Worm (Caenorhabditis elegans): ENCODE results near the gene klp-3.
A peak's percentile ranks its signal among the peaks of the same experiment; 100 is the strongest.

Gene klp-3

ce11 chrII:7889321-7889720, 47.2 kb downstream of the klp-3 start:
- no peak for TF ChIP-seq lsy-2 (tag; optimal IDR thresholded peaks at IDR 0.05)
- TF ChIP-seq lin-35 (GFP tag; optimal IDR thresholded peaks at IDR 0.05): peak in 1 of 2 experiments; percentile 11
- no peak for TF ChIP-seq fkh-10 (GFP tag; optimal IDR thresholded peaks at IDR 0.05)
- TF ChIP-seq unc-62 (GFP tag; optimal IDR thresholded peaks at IDR 0.05): no peak
- peak; percentile 57 for TF ChIP-seq elt-2 (tag; optimal IDR thresholded peaks at IDR 0.05)
- no peak for TF ChIP-seq alr-1 (tag; optimal IDR thresholded peaks at IDR 0.05; ENCODE audit: borderline replicate concordance)
- TF ChIP-seq nhr-90 (tag; optimal IDR thresholded peaks at IDR 0.05; ENCODE audit: poor library complexity): no peak
- no peak for TF ChIP-seq sox-4 (tag; optimal IDR thresholded peaks at IDR 0.05)
- no peak for TF ChIP-seq aly-2 (tag; optimal IDR thresholded peaks at IDR 0.05)

DNA sequence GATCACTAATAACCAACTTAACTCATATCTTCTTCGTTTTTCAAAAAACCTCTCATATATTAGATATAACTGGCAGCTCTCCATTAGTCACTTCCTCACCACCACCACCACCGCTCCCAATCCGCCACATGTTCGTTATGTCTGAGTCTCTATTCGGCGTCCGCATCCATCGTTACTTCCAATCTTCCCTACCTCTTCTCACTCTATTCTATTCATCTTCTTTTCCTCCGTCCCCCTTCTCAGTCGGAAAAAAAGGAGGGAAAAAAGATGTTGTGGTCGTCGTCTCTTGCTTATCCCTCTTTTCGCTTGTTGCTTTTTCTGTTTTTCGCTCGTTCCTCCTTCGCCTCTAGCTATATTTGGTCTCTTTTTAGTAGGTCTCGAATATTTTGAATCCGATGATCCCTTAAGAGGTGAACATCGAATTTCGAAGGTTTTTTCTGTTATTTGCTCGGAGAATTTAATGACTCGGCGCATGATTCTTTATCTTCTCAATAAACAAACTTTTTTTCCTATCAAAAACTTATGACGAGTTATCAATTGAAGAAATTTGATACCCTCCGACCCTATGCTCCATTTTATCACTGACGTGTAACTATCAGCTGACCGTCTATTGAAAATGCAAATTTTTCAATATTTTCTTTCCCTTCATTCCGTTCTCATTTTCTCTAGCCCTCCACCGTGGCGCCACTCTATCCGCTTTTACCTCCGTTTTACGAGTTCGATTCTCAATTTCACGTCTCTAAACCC, 49.9 kb downstream of the klp-3 start:
- no peak for TF ChIP-seq Y116A8C.19 (tag; optimal IDR thresholded peaks at IDR 0.05; ENCODE audit: borderline replicate concordance)
- TF ChIP-seq ztf-4 (tag; optimal IDR thresholded peaks at IDR 0.05): no peak
- TF ChIP-seq swsn-7 (tag; optimal IDR thresholded peaks at IDR 0.05): peak; percentile 46
- no peak for TF ChIP-seq lin-13 (GFP tag; optimal IDR thresholded peaks at IDR 0.05)
- peak; percentile 58 for TF ChIP-seq ama-1 (optimal IDR thresholded peaks at IDR 0.05)
- peak; percentile 6 for TF ChIP-seq fkh-10 (GFP tag; optimal IDR thresholded peaks at IDR 0.05)
- no peak for TF ChIP-seq lin-15B (tag; optimal IDR thresholded peaks at IDR 0.05)
- peak; percentile 15 for TF ChIP-seq tlp-1 (tag; optimal IDR thresholded peaks at IDR 0.05)
- peak in 1 of 2 experiments; percentile 9 for TF ChIP-seq lin-35 (GFP tag; optimal IDR thresholded peaks at IDR 0.05)
- TF ChIP-seq rnt-1 (tag; optimal IDR thresholded peaks at IDR 0.05): peak; percentile 71
- peak; percentile 48 for TF ChIP-seq snu-23 (GFP tag; optimal IDR thresholded peaks at IDR 0.05)
- TF ChIP-seq xbp-1 (tag; optimal IDR thresholded peaks at IDR 0.05): no peak
- TF ChIP-seq grh-1 (GFP tag; IDR thresholded peaks at IDR 0.05): no peak
- TF ChIP-seq dsc-1 (tag; optimal IDR thresholded peaks at IDR 0.05): peak; percentile 40
- TF ChIP-seq lin-14 (GFP tag; optimal IDR thresholded peaks at IDR 0.05): peak; percentile 87
- peak; percentile 73 for TF ChIP-seq blmp-1 (tag; optimal IDR thresholded peaks at IDR 0.05)
- TF ChIP-seq elt-2 (tag; optimal IDR thresholded peaks at IDR 0.05): peak; percentile 72
- TF ChIP-seq irx-1 (tag; optimal IDR thresholded peaks at IDR 0.05): peak; percentile 14
- TF ChIP-seq nhr-47 (tag; optimal IDR thresholded peaks at IDR 0.05): peak; percentile 4
- TF ChIP-seq fos-1 (tag; optimal IDR thresholded peaks at IDR 0.05): no peak
- peak in 1 of 2 experiments; percentile 1 for TF ChIP-seq mdl-1 (tag; optimal IDR thresholded peaks at IDR 0.05)
- peak; percentile 69 for TF ChIP-seq mep-1 (tag; optimal IDR thresholded peaks at IDR 0.05)
- no peak for TF ChIP-seq nhr-77 (tag; optimal IDR thresholded peaks at IDR 0.05)
- peak; percentile 2 for TF ChIP-seq egl-13 (tag; optimal IDR thresholded peaks at IDR 0.05)
- peak; percentile 58 for TF ChIP-seq nhr-71 (tag; optimal IDR thresholded peaks at IDR 0.05)
- peak in 1 of 2 experiments; percentile 45 for TF ChIP-seq lsy-2 (tag; optimal IDR thresholded peaks at IDR 0.05)
- peak; percentile 39 for TF ChIP-seq tbx-2 (tag; optimal IDR thresholded peaks at IDR 0.05)
- TF ChIP-seq efl-1 (optimal IDR thresholded peaks at IDR 0.05): peak; percentile 8 to 37
- TF ChIP-seq efl-1 (GFP tag; optimal IDR thresholded peaks at IDR 0.05 in 1 of 2): peak in 1 of 2 experiments; percentile 68
- TF ChIP-seq fkh-8 (tag; optimal IDR thresholded peaks at IDR 0.05): peak; percentile 53
- TF ChIP-seq aly-2 (tag; optimal IDR thresholded peaks at IDR 0.05): no peak
- TF ChIP-seq ceh-8 (GFP tag; optimal IDR thresholded peaks at IDR 0.05): peak; percentile 20

ce11 chrII:7892761-7893272, 50.7 kb downstream of the klp-3 start, which contains the start of gene ptc-1:
Gene ptc-1, plus strand, starts transcription at chrII:7893222.
- TF ChIP-seq Y116A8C.19 (tag; optimal IDR thresholded peaks at IDR 0.05; ENCODE audit: borderline replicate concordance) (no peak), lin-14 (GFP tag; optimal IDR thresholded peaks at IDR 0.05) (no peak), dsc-1 (tag; optimal IDR thresholded peaks at IDR 0.05) (peak; percentile 20), efl-1 (optimal IDR thresholded peaks at IDR 0.05) (no peak), efl-1 (GFP tag; optimal IDR thresholded peaks at IDR 0.05 in 1 of 2) (peak in 1 of 2 experiments; percentile 45)
